Worm (Caenorhabditis elegans) whole organism, L4/young adult: ENCODE results near the gene R10D12.6.

Experiments
- W03F9.2 ChIP-seq: fragments of 150-350 bp; optimal IDR thresholded peaks from 2 replicates; lab custom pipeline; 2014; ENCODE audit warnings: missing biosample characterization, missing genetic modification characterization
- dao-5 ChIP-seq: sonication (generic microtip); optimal IDR thresholded peaks from 2 replicates; lab custom pipeline; 2016; ENCODE audit warnings: missing genotype, missing genetic modification characterization, moderate library complexity, missing compliant biosample characterization
- him-1 ChIP-seq: sonication (generic microtip); optimal IDR thresholded peaks from 2 replicates; lab custom pipeline; 2016; ENCODE audit warnings: missing genotype, missing genetic modification reagents, missing genetic modification characterization, missing compliant biosample characterization

DNA sequence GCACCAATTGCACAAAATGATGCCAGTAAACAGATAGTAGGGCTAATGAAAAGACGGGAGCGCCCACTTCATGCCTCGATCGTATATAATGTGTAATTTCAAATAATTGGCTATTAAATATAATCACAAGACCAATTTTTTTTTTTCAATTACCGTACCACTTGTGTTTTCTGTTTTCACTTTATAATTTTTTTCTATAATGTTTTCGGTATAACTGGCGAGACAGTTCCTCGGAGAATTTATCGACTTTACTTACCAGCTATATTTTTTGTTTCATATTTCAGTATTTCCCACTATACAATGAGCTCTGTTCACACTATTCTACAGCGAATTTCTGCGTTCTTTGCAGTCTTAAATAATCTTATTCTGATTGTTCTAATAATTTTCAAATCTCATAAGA, 32.9 kb upstream of the R10D12.6 start, which contains the start of gene str-252:
- TF ChIP-seq him-1 (no peak), W03F9.2 (tag; lab: Kevin White, UChicago) (no peak), dao-5 (tag; lab: Kevin White, UChicago) (no peak)
